Fruit fly (Drosophila melanogaster) whole organism, embryonic: ENCODE data around the gene ATP7.

ENCODE experiments used
- CG10321 ChIP-seq: fragments of 200-800 bp; sonication (Bioruptor generic); IDR thresholded peaks from 2 replicates; pipeline ENCODE4 v1.3.6; 2022; ENCODE audit warnings: missing biosample characterization, missing genetic modification characterization
- CG10431 ChIP-seq: fragments of 200-800 bp; sonication (Bioruptor generic); optimal IDR thresholded peaks from 3 replicates; lab custom pipeline; 2018; ENCODE audit warnings: missing biosample characterization, mild to moderate bottlenecking, missing genetic modification characterization
- CG12236 ChIP-seq: fragments of 200-800 bp; sonication (Bioruptor generic); optimal IDR thresholded peaks from 2 replicates; lab custom pipeline; 2016; ENCODE audit warnings: missing biosample characterization, missing genetic modification characterization
- CG13424 ChIP-seq: fragments of 200-800 bp; sonication (Bioruptor generic); optimal IDR thresholded peaks from 2 replicates; lab custom pipeline; 2019; ENCODE audit warnings: missing biosample characterization, mild to moderate bottlenecking, missing genetic modification characterization, moderate library complexity
- CG14050 ChIP-seq: fragments of 200-800 bp; sonication (Bioruptor generic); IDR thresholded peaks from 3 replicates; pipeline ENCODE4 v1.3.6; 2022; ENCODE audit warnings: missing biosample characterization, missing genetic modification characterization
- CG15011 ChIP-seq: fragments of 200-800 bp; sonication (Bioruptor generic); optimal IDR thresholded peaks from 3 replicates; lab custom pipeline; 2018; ENCODE audit warnings: missing biosample characterization, mild to moderate bottlenecking, missing genetic modification characterization
- CG1529 ChIP-seq: fragments of 200-800 bp; sonication (Bioruptor generic); optimal IDR thresholded peaks from 3 replicates; lab custom pipeline; 2018; ENCODE audit warnings: missing biosample characterization, missing genetic modification characterization
- CG15696 ChIP-seq: fragments of 200-800 bp; sonication (Bioruptor generic); optimal IDR thresholded peaks from 2 replicates; lab custom pipeline; 2019; ENCODE audit warnings: missing biosample characterization, mild to moderate bottlenecking, missing genetic modification characterization, moderate library complexity
- CG17186 ChIP-seq: fragments of 200-800 bp; sonication (Bioruptor generic); optimal IDR thresholded peaks from 3 replicates; lab custom pipeline; 2017; ENCODE audit warnings: missing biosample characterization, missing genetic modification reagents, missing genetic modification characterization
- CG17802 ChIP-seq: fragments of 200-800 bp; sonication (Bioruptor generic); optimal IDR thresholded peaks from 2 replicates; lab custom pipeline; 2018; ENCODE audit warnings: missing biosample characterization, mild to moderate bottlenecking, missing genetic modification characterization, moderate library complexity
- CG17829 ChIP-seq: fragments of 200-800 bp; optimal IDR thresholded peaks from 2 replicates; lab custom pipeline; 2019; ENCODE audit warnings: missing biosample characterization, mild to moderate bottlenecking, missing genetic modification characterization, moderate library complexity
- CG1832 ChIP-seq: fragments of 200-800 bp; sonication (Bioruptor generic); optimal IDR thresholded peaks from 2 replicates; lab custom pipeline; 2017; ENCODE audit warnings: missing biosample characterization, mild to moderate bottlenecking, missing genetic modification characterization, inconsistent platforms
- CG18476 ChIP-seq: fragments of 200-800 bp; sonication (Bioruptor generic); optimal IDR thresholded peaks from 2 replicates; lab custom pipeline; 2016; ENCODE audit warnings: missing biosample characterization, mild to moderate bottlenecking, missing genetic modification characterization
- CG18599 ChIP-seq: fragments of 200-800 bp; sonication (Bioruptor generic); optimal IDR thresholded peaks from 3 replicates; lab custom pipeline; 2017; ENCODE audit warnings: missing biosample characterization, missing genetic modification characterization, mild to moderate bottlenecking, moderate library complexity, missing genetic modification reagents
- CG31224 ChIP-seq: fragments of 200-800 bp; sonication (Bioruptor generic); IDR thresholded peaks from 2 replicates; pipeline ENCODE4 v1.3.6; 2022; ENCODE audit warnings: missing biosample characterization, missing genetic modification characterization
- CG32532 ChIP-seq: fragments of 200-800 bp; sonication (Bioruptor generic); IDR thresholded peaks from 2 replicates; pipeline ENCODE4 v1.3.6; 2022; ENCODE audit warnings: missing biosample characterization, missing genetic modification characterization
- CG32767 ChIP-seq: fragments of 200-800 bp; sonication (Bioruptor generic); IDR thresholded peaks from 2 replicates; pipeline ENCODE4 v1.3.6; 2022; ENCODE audit warnings: missing biosample characterization, missing genetic modification characterization
- CG4360 ChIP-seq: fragments of 200-800 bp; sonication (Bioruptor generic); IDR thresholded peaks from 2 replicates; pipeline ENCODE4 v1.3.6; 2022; ENCODE audit warnings: missing biosample characterization, missing genetic modification characterization
- CG4707 ChIP-seq: fragments of 200-800 bp; sonication (Bioruptor generic); optimal IDR thresholded peaks from 2 replicates; lab custom pipeline; 2018; ENCODE audit warnings: missing biosample characterization, mild to moderate bottlenecking, missing genetic modification characterization, moderate library complexity
- CG6272 ChIP-seq: fragments of 200-800 bp; sonication (Bioruptor generic); IDR thresholded peaks from 2 replicates; pipeline ENCODE4 v1.3.6; 2022; ENCODE audit warnings: missing biosample characterization, missing genetic modification characterization
- CG7963 ChIP-seq: fragments of 200-800 bp; sonication (Bioruptor generic); IDR thresholded peaks from 3 replicates; pipeline ENCODE4 v1.3.6; 2022; ENCODE audit warnings: missing biosample characterization, missing genetic modification characterization; ENCODE audit not compliant: partially characterized antibody
- CG8944 ChIP-seq: fragments of 200-800 bp; sonication (Bioruptor generic); optimal IDR thresholded peaks from 3 replicates; lab custom pipeline; 2016; ENCODE audit warnings: missing biosample characterization, missing genetic modification characterization
- CG9932 ChIP-seq: fragments of 200-800 bp; sonication (Bioruptor generic); IDR thresholded peaks from 2 replicates; pipeline ENCODE4 v1.3.6; 2022; ENCODE audit warnings: missing biosample characterization, missing genetic modification characterization
- CTCF ChIP-seq: fragments of 200-800 bp; sonication (Bioruptor generic); optimal IDR thresholded peaks from 2 replicates; lab custom pipeline; 2017; ENCODE audit warnings: missing biosample characterization, mild to moderate bottlenecking, missing genetic modification characterization, moderate library complexity
- Chrac-16 ChIP-seq: fragments of 200-800 bp; sonication (Bioruptor generic); optimal IDR thresholded peaks from 3 replicates; lab custom pipeline; 2016; ENCODE audit warnings: missing biosample characterization, missing genetic modification characterization
- D19B ChIP-seq: fragments of 200-800 bp; sonication (Bioruptor generic); optimal IDR thresholded peaks from 2 replicates; lab custom pipeline; 2017; ENCODE audit warnings: missing biosample characterization, mild to moderate bottlenecking, missing genetic modification characterization
- Dfd ChIP-seq, 2 experiments: fragments of >200 bp; optimal IDR thresholded peaks; 2 replicates each; lab custom pipeline; 2017; ENCODE audit warnings: missing biosample characterization in 2 of 2, missing genetic modification characterization in 2 of 2
- Elba2 ChIP-seq: fragments of 200-800 bp; sonication (Bioruptor generic); optimal IDR thresholded peaks from 3 replicates; lab custom pipeline; 2016; ENCODE audit warnings: missing biosample characterization, missing genetic modification characterization
- Fer1 ChIP-seq: fragments of 200-800 bp; sonication (Bioruptor generic); optimal IDR thresholded peaks from 2 replicates; lab custom pipeline; 2017; ENCODE audit warnings: missing biosample characterization, mild to moderate bottlenecking, missing genetic modification characterization
- HLH4C ChIP-seq: fragments of 200-800 bp; sonication (Bioruptor generic); IDR thresholded peaks from 3 replicates; pipeline ENCODE4 v1.3.6; 2022; ENCODE audit warnings: missing biosample characterization, missing genetic modification characterization; ENCODE audit not compliant: partially characterized antibody
- Hr51 ChIP-seq, 2 experiments: fragments of 200-800 bp; sonication (Bioruptor generic); optimal IDR thresholded peaks; 2 replicates in 1 of 2; 3 replicates in 1 of 2; lab custom pipeline; 2016 to 2018; ENCODE audit warnings: missing biosample characterization in 2 of 2, missing genetic modification characterization in 2 of 2, mild to moderate bottlenecking in 1 of 2, moderate library complexity in 1 of 2
- Nf-YB ChIP-seq: fragments of 200-800 bp; sonication (Bioruptor generic); optimal IDR thresholded peaks from 3 replicates; lab custom pipeline; 2019; ENCODE audit warnings: missing biosample characterization, mild to moderate bottlenecking, missing genetic modification characterization, moderate library complexity
- Oli ChIP-seq: fragments of 200-800 bp; sonication (Bioruptor generic); optimal IDR thresholded peaks from 2 replicates; lab custom pipeline; 2018; ENCODE audit warnings: missing biosample characterization, mild to moderate bottlenecking, missing genetic modification characterization, moderate library complexity
- Scr ChIP-seq: fragments of 200-800 bp; sonication (Bioruptor generic); IDR thresholded peaks from 2 replicates; pipeline ENCODE4 v1.3.6; 2022; ENCODE audit warnings: missing biosample characterization, missing genetic modification characterization; ENCODE audit not compliant: partially characterized antibody
- bbx ChIP-seq: fragments of 200-800 bp; sonication (Bioruptor generic); IDR thresholded peaks from 2 replicates; pipeline ENCODE4 v1.3.6; 2022; ENCODE audit warnings: missing biosample characterization, missing genetic modification characterization; ENCODE audit not compliant: partially characterized antibody
- cato ChIP-seq: fragments of 200-800 bp; sonication (Bioruptor generic); optimal IDR thresholded peaks from 2 replicates; lab custom pipeline; 2016; ENCODE audit warnings: missing biosample characterization, missing genetic modification characterization, borderline replicate concordance
- cg ChIP-seq: fragments of 200-800 bp; sonication (Bioruptor generic); optimal IDR thresholded peaks from 3 replicates; lab custom pipeline; 2019; ENCODE audit warnings: missing biosample characterization, mild to moderate bottlenecking, missing genetic modification characterization, moderate library complexity
- chinmo ChIP-seq: fragments of 200-800 bp; sonication (Bioruptor generic); IDR thresholded peaks from 4 replicates; pipeline ENCODE4 v1.3.6; 2022; ENCODE audit warnings: missing biosample characterization, missing genetic modification characterization; ENCODE audit not compliant: partially characterized antibody
- crp ChIP-seq, 2 experiments: fragments of 200-800 bp; sonication (Bioruptor generic); optimal IDR thresholded peaks; 2 replicates in 1 of 2; 3 replicates in 1 of 2; lab custom pipeline; 2017; ENCODE audit warnings: missing biosample characterization in 2 of 2, missing genetic modification characterization in 2 of 2, mild to moderate bottlenecking in 1 of 2, moderate library complexity in 1 of 2
- dimm ChIP-seq: fragments of 200-800 bp; sonication (Bioruptor generic); IDR thresholded peaks from 2 replicates; pipeline ENCODE4 v1.3.6; 2022; ENCODE audit warnings: missing biosample characterization, missing genetic modification characterization
- eve ChIP-seq, 2 experiments: fragments of >200 bp; optimal IDR thresholded peaks; 2 replicates each; lab custom pipeline; 2017; ENCODE audit warnings: missing biosample characterization in 2 of 2, missing genetic modification characterization in 2 of 2
- ewg ChIP-seq: fragments of 200-800 bp; sonication (Bioruptor generic); optimal IDR thresholded peaks from 3 replicates; lab custom pipeline; 2017; ENCODE audit warnings: mild to moderate bottlenecking, missing biosample characterization, missing genetic modification reagents, missing genetic modification characterization
- lov ChIP-seq, 2 experiments: fragments of 200-800 bp in 1 of 2; fragments of >200 bp in 1 of 2; sonication (Bioruptor generic) in 1 of 2; IDR thresholded peaks in 1 of 2; optimal IDR thresholded peaks in 1 of 2; 2 replicates in 1 of 2; 3 replicates in 1 of 2; pipeline versions ENCODE4 v1.3.6 to Lab custom; 2017 to 2022; ENCODE audit warnings: missing biosample characterization in 1 of 2, missing genetic modification characterization in 1 of 2
- pho ChIP-seq: fragments of 200-800 bp; sonication (Bioruptor generic); optimal IDR thresholded peaks from 2 replicates; lab custom pipeline; 2016; ENCODE audit warnings: missing biosample characterization, missing genetic modification characterization
- slbo ChIP-seq: fragments of 200-800 bp; sonication (Bioruptor generic); IDR thresholded peaks from 2 replicates; pipeline ENCODE4 v1.3.6; 2022; ENCODE audit warnings: missing biosample characterization, missing genetic modification characterization
- tna ChIP-seq: fragments of 200-800 bp; sonication (Bioruptor generic); IDR thresholded peaks from 2 replicates; pipeline ENCODE4 v1.3.6; 2022; ENCODE audit warnings: missing biosample characterization, missing genetic modification characterization; ENCODE audit not compliant: partially characterized antibody
- vfl ChIP-seq: fragments of 200-800 bp; sonication (Bioruptor generic); optimal IDR thresholded peaks from 2 replicates; lab custom pipeline; 2016; ENCODE audit warnings: missing biosample characterization, missing genetic modification characterization
- zfh1 ChIP-seq: fragments of 200-800 bp; sonication (Bioruptor generic); IDR thresholded peaks from 3 replicates; pipeline ENCODE4 v1.3.6; 2022; ENCODE audit warnings: missing biosample characterization, missing genetic modification characterization
- zfh2 ChIP-seq: fragments of 200-800 bp; sonication (Bioruptor generic); optimal IDR thresholded peaks from 2 replicates; lab custom pipeline; 2016; ENCODE audit warnings: missing biosample characterization, missing genetic modification characterization

The ATP7 gene

dm6 chrX:11828336-11829007 is 26.4 kb upstream of the ATP7 start (continued):
- TF ChIP-seq CG8944 = no peak
- TF ChIP-seq Nf-YB = no peak
- TF ChIP-seq CG7963 (GFP tag; lab: Robert Waterston, UW) = 0 out of 3 replicates have a peak, but pooled peaks have one; percentile 25
- TF ChIP-seq CG4707 = no peak
- TF ChIP-seq chinmo = 0 out of 4 replicates have a peak, but pooled peaks have one; percentile 27
- TF ChIP-seq Fer1 (GFP tag; lab: Kevin White, UChicago) = no peak
- no peak for TF ChIP-seq CG1529
- no peak for TF ChIP-seq Oli (tag; lab: Kevin White, UChicago)
- TF ChIP-seq CG14050 (GFP tag; lab: Robert Waterston, UW) = no peak
- TF ChIP-seq CG6272 (GFP tag; lab: Robert Waterston, UW) = no peak
- TF ChIP-seq tna (GFP tag; lab: Robert Waterston, UW) = peak; percentile 59; the same call in 1 of the 2 replicates
- TF ChIP-seq slbo = no peak
- TF ChIP-seq cg (GFP tag; lab: Kevin White, UChicago) = no peak
- TF ChIP-seq CG4360 (GFP tag; lab: Robert Waterston, UW) = no peak
- TF ChIP-seq CG17829 (tag; lab: Kevin White, UChicago) = no peak
- no peak for TF ChIP-seq CG17186 (GFP tag; lab: Kevin White, UChicago)
- no peak for TF ChIP-seq CG15011 (GFP tag; lab: Kevin White, UChicago)
- TF ChIP-seq zfh1 (GFP tag; lab: Robert Waterston, UW) = no peak
- TF ChIP-seq Dfd (GFP tag; optimal IDR thresholded peaks at IDR 0.05; lab: Kevin White, UChicago) = no peak
- TF ChIP-seq zfh2 = no peak
- no peak for TF ChIP-seq CTCF
- no peak for TF ChIP-seq vfl
- no peak for TF ChIP-seq CG10321 (GFP tag; lab: Robert Waterston, UW)
- no peak for TF ChIP-seq Hr51 (GFP tag; optimal IDR thresholded peaks at IDR 0.05; lab: Kevin White, UChicago)
- TF ChIP-seq CG32767 (GFP tag; lab: Robert Waterston, UW) = no peak
- TF ChIP-seq Chrac-16 (GFP tag; lab: Kevin White, UChicago) = no peak
- no peak for TF ChIP-seq cato
- TF ChIP-seq CG18476 (GFP tag; lab: Kevin White, UChicago) = no peak
- no peak for TF ChIP-seq CG9932 (GFP tag; lab: Robert Waterston, UW)
- no peak for TF ChIP-seq CG32532 (GFP tag; lab: Robert Waterston, UW)
- no peak for TF ChIP-seq CG18599 (GFP tag; lab: Kevin White, UChicago)
- TF ChIP-seq CG12236 (GFP tag; lab: Kevin White, UChicago) = no peak
- no peak for TF ChIP-seq crp (GFP tag; optimal IDR thresholded peaks at IDR 0.05; lab: Kevin White, UChicago)
- TF ChIP-seq CG1832 (GFP tag; lab: Kevin White, UChicago) = peak; percentile 81
- no peak for TF ChIP-seq CG31224 (GFP tag; lab: Robert Waterston, UW)
- 0 out of 2 replicates have a peak, but pooled peaks have one; percentile 14 for TF ChIP-seq bbx (GFP tag; lab: Robert Waterston, UW)
- no peak for TF ChIP-seq CG15696 (tag; lab: Kevin White, UChicago)
- TF ChIP-seq Scr (GFP tag; lab: Robert Waterston, UW) = peak; percentile 22; the same call in 1 of the 2 replicates
- no peak for TF ChIP-seq ewg (GFP tag; lab: Kevin White, UChicago)
- no peak for TF ChIP-seq pho (GFP tag; lab: Kevin White, UChicago)
- peak; percentile 85 for TF ChIP-seq HLH4C (GFP tag; lab: Robert Waterston, UW)
- no peak for TF ChIP-seq eve (GFP tag; optimal IDR thresholded peaks at IDR 0.05; lab: Kevin White, UChicago)
- TF ChIP-seq CG10431 (GFP tag; lab: Kevin White, UChicago) = no peak
- no peak for TF ChIP-seq Elba2
- TF ChIP-seq CG17802 (tag; lab: Kevin White, UChicago) = no peak
- peak; percentile 30 for TF ChIP-seq D19B
- no peak for TF ChIP-seq lov (optimal IDR thresholded peaks at IDR 0.05; lab: Kevin White, UChicago)
- no peak for TF ChIP-seq lov (GFP tag; IDR thresholded peaks at IDR 0.05; lab: Robert Waterston, UW)
- no peak for TF ChIP-seq CG13424
- no peak for TF ChIP-seq dimm (GFP tag; lab: Robert Waterston, UW)
